Worm (Caenorhabditis elegans): ENCODE data around the gene str-205.

The str-205 gene

DNA sequence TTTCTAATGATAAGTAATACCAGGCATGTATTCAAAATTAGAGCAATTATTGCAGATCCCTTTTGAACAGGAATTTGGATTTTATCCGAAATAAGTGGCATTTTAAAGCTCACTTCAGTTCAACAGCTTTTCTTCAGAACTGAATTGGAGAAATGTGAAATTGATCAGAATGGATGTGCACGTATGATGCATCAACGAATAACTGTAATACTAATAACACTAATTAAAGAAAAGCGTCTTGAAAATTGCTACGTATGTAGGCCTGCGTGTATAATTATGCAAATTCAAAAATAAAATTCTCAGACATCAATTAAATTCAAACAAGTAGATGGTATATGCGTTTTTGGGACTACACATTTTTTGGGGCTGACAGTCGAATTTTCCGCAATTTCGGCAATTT is at the start of gene str-205:
str-205 (minus strand) TSS at position 101 of the 400 bp plus-strand sequence.
- TF ChIP-seq sea-2 (GFP tag; optimal IDR thresholded peaks at IDR 0.05), result no peak
- TF ChIP-seq nhr-67 (tag; optimal IDR thresholded peaks at IDR 0.05), result no peak
- TF ChIP-seq mdl-1 (tag; optimal IDR thresholded peaks at IDR 0.05), result no peak
- no peak for TF ChIP-seq ama-1 (optimal IDR thresholded peaks at IDR 0.05)
- TF ChIP-seq elt-1 (tag; optimal IDR thresholded peaks at IDR 0.05), result no peak

DNA sequence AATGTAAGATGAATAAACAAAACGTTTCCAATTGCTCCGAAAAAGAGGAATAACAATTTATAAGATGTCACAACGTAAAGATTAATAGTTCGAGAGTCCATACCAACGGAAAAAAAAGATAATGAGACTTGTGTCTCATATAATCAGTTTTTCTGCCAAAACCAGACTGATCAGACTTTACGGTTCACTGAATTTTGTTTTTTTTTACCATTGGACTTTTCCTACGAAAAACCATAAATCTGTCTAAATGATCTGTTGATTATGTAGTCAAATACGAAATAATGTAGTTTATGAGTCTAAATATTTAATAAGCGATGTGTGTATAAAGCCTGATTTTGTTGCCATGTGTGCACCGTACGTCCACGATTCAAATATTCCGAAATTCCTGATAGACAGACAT is 49.3 kb upstream of the str-205 start, which contains the start of gene srsx-11:
srsx-11 (minus strand) TSS at position 101 of the 400 bp plus-strand sequence.
- no peak for TF ChIP-seq fkh-10 (GFP tag; optimal IDR thresholded peaks at IDR 0.05)
- no peak for TF ChIP-seq elt-3 (tag; optimal IDR thresholded peaks at IDR 0.05)
- TF ChIP-seq ztf-4 (tag; optimal IDR thresholded peaks at IDR 0.05), result no peak

DNA sequence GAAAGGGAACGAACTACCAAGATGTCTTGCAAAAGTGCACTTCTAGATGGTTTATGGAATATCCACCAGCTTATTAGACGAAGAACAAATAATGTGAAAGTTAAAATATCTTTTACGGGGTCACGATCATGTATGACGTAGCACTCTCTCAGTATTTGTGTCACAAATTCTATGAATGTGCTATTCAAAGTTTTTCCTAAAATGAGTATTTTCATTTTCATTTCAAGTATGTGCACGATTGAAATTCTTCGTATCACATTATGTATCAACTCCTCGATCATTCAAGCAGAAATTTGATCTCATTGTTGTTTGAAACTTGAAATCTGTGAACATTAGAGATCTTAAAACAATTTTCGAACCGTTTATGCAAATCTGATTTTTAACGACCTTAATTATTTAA is 47.8 kb upstream of the str-205 start:
- no peak for TF ChIP-seq ceh-82 (tag; optimal IDR thresholded peaks at IDR 0.05)
- no peak for TF ChIP-seq hmg-11 (tag; optimal IDR thresholded peaks at IDR 0.05)
- TF ChIP-seq nhr-28 (tag; optimal IDR thresholded peaks at IDR 0.05), result no peak
- no peak for TF ChIP-seq mml-1 (tag; optimal IDR thresholded peaks at IDR 0.05)
- TF ChIP-seq nhr-11 (tag; optimal IDR thresholded peaks at IDR 0.05), result no peak
- no peak for TF ChIP-seq daf-12 (tag; optimal IDR thresholded peaks at IDR 0.05)
- TF ChIP-seq nhr-23 (tag; optimal IDR thresholded peaks at IDR 0.05), result no peak
- no peak for TF ChIP-seq sea-2 (GFP tag; optimal IDR thresholded peaks at IDR 0.05)
- no peak for TF ChIP-seq nhr-25 (tag; optimal IDR thresholded peaks at IDR 0.05)

DNA sequence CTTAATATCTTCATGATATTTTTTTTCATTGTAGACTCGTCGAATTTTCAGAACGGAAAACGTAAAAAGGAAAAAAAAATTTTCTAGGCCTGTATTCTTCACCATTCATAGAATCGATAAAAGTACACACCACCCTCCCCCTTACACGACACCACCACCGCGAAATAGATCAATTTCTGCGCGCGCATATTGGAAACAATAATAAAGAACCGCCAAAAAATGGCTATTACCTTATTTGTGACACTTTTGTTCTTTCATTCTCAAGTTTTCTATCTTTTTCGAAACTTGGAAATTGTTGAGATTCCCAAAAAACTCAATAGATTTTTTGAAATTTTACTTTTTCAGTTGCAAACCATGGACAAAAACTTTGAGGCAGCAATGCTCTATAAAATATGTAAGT is 45.4 kb upstream of the str-205 start, which contains the start of gene F26G5.1:
F26G5.1 (plus strand) TSS at position 339 of the 400 bp plus-strand sequence.
- no peak for TF ChIP-seq nhr-25 (tag; optimal IDR thresholded peaks at IDR 0.05)
- TF ChIP-seq hmg-11 (tag; optimal IDR thresholded peaks at IDR 0.05), result no peak
- TF ChIP-seq skn-1 (tag; optimal IDR thresholded peaks at IDR 0.05), result no peak
- TF ChIP-seq egl-27 (tag; optimal IDR thresholded peaks at IDR 0.05), result no peak
- no peak for TF ChIP-seq nfya-1 (tag; optimal IDR thresholded peaks at IDR 0.05; ENCODE audit: insufficient read depth)
- no peak for TF ChIP-seq nhr-11 (tag; optimal IDR thresholded peaks at IDR 0.05)

ce11 chrV:4974677-4975076 is 44.9 kb upstream of the str-205 start, which contains the start of gene srsx-10:
srsx-10 (minus strand) TSS chrV:4974777.
- no peak for TF ChIP-seq egl-5 (tag; optimal IDR thresholded peaks at IDR 0.05)
- TF ChIP-seq nhr-237 (tag; optimal IDR thresholded peaks at IDR 0.05), result no peak
- TF ChIP-seq nhr-23 (tag; optimal IDR thresholded peaks at IDR 0.05), result no peak
- TF ChIP-seq fkh-2 (tag; optimal IDR thresholded peaks at IDR 0.05), result no peak
- TF ChIP-seq ZK546.5 (tag; optimal IDR thresholded peaks at IDR 0.05), result no peak
- TF ChIP-seq skn-1 (tag; optimal IDR thresholded peaks at IDR 0.05), result no peak
- TF ChIP-seq egl-27 (tag; optimal IDR thresholded peaks at IDR 0.05), result no peak
- TF ChIP-seq ztf-11 (tag; optimal IDR thresholded peaks at IDR 0.05), result no peak
- no peak for TF ChIP-seq sea-2 (GFP tag; optimal IDR thresholded peaks at IDR 0.05)

DNA sequence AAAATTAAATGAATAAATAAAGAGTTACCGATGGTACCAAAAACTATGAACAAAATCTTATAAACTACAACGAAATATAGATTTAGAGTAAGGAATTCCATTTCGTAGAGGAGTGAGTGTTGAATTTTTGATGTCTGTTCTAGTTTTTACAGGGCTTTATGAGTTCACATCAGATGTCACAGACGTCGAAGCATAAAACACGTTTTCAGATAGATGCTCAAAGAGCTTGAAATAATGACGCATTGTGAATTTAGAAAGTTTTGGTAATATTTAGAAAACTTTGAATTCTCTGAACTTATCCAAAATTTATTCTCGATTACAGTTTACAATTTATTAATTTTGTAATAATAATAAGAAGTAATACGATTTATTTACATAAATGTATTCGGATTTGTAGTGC is 43.2 kb upstream of the str-205 start, which contains the start of gene srsx-9:
srsx-9 (minus strand) TSS at position 101 of the 400 bp plus-strand sequence.
- no peak for TF ChIP-seq pqm-1 (tag; optimal IDR thresholded peaks at IDR 0.05)
- TF ChIP-seq ZK546.5 (tag; optimal IDR thresholded peaks at IDR 0.05), result no peak
- no peak for TF ChIP-seq ama-1 (optimal IDR thresholded peaks at IDR 0.05)
- no peak for TF ChIP-seq nfya-1 (tag; optimal IDR thresholded peaks at IDR 0.05; ENCODE audit: insufficient read depth)

DNA sequence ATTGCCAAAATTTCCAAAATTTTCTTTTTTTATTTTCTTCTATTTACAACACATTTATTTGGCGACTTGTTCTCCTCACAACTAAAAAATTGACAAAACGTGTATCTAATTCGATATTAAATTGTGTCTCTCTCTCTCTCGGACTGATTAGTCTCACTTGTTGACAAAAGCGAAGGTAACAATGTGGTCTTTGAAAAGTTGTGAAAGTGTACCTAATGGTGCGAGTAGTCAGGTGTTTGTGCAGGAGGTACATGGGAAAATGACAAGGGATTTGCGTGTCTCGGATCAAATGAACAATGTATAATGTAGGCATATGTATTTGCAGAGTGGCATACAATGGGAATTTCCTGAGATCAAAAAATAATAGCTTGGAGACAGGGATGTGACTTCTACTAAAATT is 39.8 kb upstream of the str-205 start:
- no peak for TF ChIP-seq aly-2 (tag; optimal IDR thresholded peaks at IDR 0.05)
- no peak for TF ChIP-seq lsy-12 (tag; optimal IDR thresholded peaks at IDR 0.05)
- TF ChIP-seq ceh-82 (tag; optimal IDR thresholded peaks at IDR 0.05), result no peak
- TF ChIP-seq ceh-16 (tag; optimal IDR thresholded peaks at IDR 0.05), result no peak
- no peak for TF ChIP-seq nhr-237 (tag; optimal IDR thresholded peaks at IDR 0.05)
- TF ChIP-seq tbx-2 (tag; optimal IDR thresholded peaks at IDR 0.05), result no peak
- peak; percentile 14 for TF ChIP-seq pqm-1 (tag; optimal IDR thresholded peaks at IDR 0.05)
- TF ChIP-seq pha-4 (tag; optimal IDR thresholded peaks at IDR 0.05), result peak; percentile 87
- TF ChIP-seq nhr-12 (tag; optimal IDR thresholded peaks at IDR 0.05), result no peak
- no peak for TF ChIP-seq egl-27 (tag; optimal IDR thresholded peaks at IDR 0.05)
- no peak for TF ChIP-seq elt-2 (tag; optimal IDR thresholded peaks at IDR 0.05)
- no peak for TF ChIP-seq nfya-1 (tag; optimal IDR thresholded peaks at IDR 0.05; ENCODE audit: insufficient read depth)

All from whole organism, L3 larva.